Worm (Caenorhabditis elegans): ENCODE results near the gene frpr-4.

frpr-4 gene

ce11 chrII:5255435-5255834, at the start of gene frpr-4:
frpr-4 (minus strand) TSS chrII:5255535.
- no peak for TF ChIP-seq flh-1 (GFP tag; optimal IDR thresholded peaks at IDR 0.05)
- no peak for TF ChIP-seq elt-3 (tag; optimal IDR thresholded peaks at IDR 0.05)
- TF ChIP-seq nhr-76 (tag; optimal IDR thresholded peaks at IDR 0.05) = no peak
- no peak for TF ChIP-seq M03D4.4 (tag; optimal IDR thresholded peaks at IDR 0.05)
- no peak for TF ChIP-seq nhr-12 (tag; optimal IDR thresholded peaks at IDR 0.05)
- TF ChIP-seq unc-39 (tag; optimal IDR thresholded peaks at IDR 0.05) = no peak
- no peak for TF ChIP-seq nhr-2 (tag; optimal IDR thresholded peaks at IDR 0.05)
- no peak for TF ChIP-seq mab-5 (tag; optimal IDR thresholded peaks at IDR 0.05)
- no peak for TF ChIP-seq ztf-11 (tag; optimal IDR thresholded peaks at IDR 0.05)
- no peak for TF ChIP-seq mls-2 (tag; optimal IDR thresholded peaks at IDR 0.05)
- no peak for TF ChIP-seq ceh-39 (tag; optimal IDR thresholded peaks at IDR 0.05)
- no peak for TF ChIP-seq sptf-1 (tag; optimal IDR thresholded peaks at IDR 0.05)
- no peak for TF ChIP-seq zip-8 (tag; optimal IDR thresholded peaks at IDR 0.05)

ce11 chrII:5305121-5305520, 49.8 kb upstream of the frpr-4 start:
- TF ChIP-seq unc-62 (GFP tag; optimal IDR thresholded peaks at IDR 0.05) (no peak), nhr-12 (tag; optimal IDR thresholded peaks at IDR 0.05) (no peak), elt-1 (tag; optimal IDR thresholded peaks at IDR 0.05; ENCODE audit: borderline replicate concordance, insufficient read depth) (no peak), ham-2 (GFP tag; optimal IDR thresholded peaks at IDR 0.05) (no peak), elt-3 (tag; optimal IDR thresholded peaks at IDR 0.05) (no peak), bed-3 (GFP tag; optimal IDR thresholded peaks at IDR 0.05) (no peak), snpc-4 (tag; optimal IDR thresholded peaks at IDR 0.05) (no peak), nhr-237 (tag; optimal IDR thresholded peaks at IDR 0.05) (no peak), nhr-2 (tag; optimal IDR thresholded peaks at IDR 0.05) (no peak), lin-13 (tag; optimal IDR thresholded peaks at IDR 0.05) (no peak), flh-1 (GFP tag; optimal IDR thresholded peaks at IDR 0.05) (no peak), zip-8 (tag; optimal IDR thresholded peaks at IDR 0.05) (no peak), ceh-43 (GFP tag; optimal IDR thresholded peaks at IDR 0.05) (no peak), nhr-28 (tag; optimal IDR thresholded peaks at IDR 0.05) (no peak), mls-2 (tag; optimal IDR thresholded peaks at IDR 0.05) (no peak), cnd-1 (tag; optimal IDR thresholded peaks at IDR 0.05) (no peak), unc-39 (tag; optimal IDR thresholded peaks at IDR 0.05) (no peak), ceh-39 (tag; optimal IDR thresholded peaks at IDR 0.05) (no peak), sem-2 (GFP tag; optimal IDR thresholded peaks at IDR 0.05) (no peak)

ce11 chrII:5301810-5302209, 46.5 kb upstream of the frpr-4 start:
- TF ChIP-seq flh-1 (GFP tag; optimal IDR thresholded peaks at IDR 0.05) = no peak
- no peak for TF ChIP-seq nhr-12 (tag; optimal IDR thresholded peaks at IDR 0.05)
- TF ChIP-seq M03D4.4 (tag; optimal IDR thresholded peaks at IDR 0.05) = no peak
- TF ChIP-seq snpc-4 (tag; optimal IDR thresholded peaks at IDR 0.05) = no peak
- TF ChIP-seq mab-5 (tag; optimal IDR thresholded peaks at IDR 0.05) = no peak
- no peak for TF ChIP-seq blmp-1 (tag; optimal IDR thresholded peaks at IDR 0.05)
- TF ChIP-seq mep-1 (tag; optimal IDR thresholded peaks at IDR 0.05) = no peak
- TF ChIP-seq tbx-8 (GFP tag; optimal IDR thresholded peaks at IDR 0.05) = no peak
- no peak for TF ChIP-seq nhr-28 (tag; optimal IDR thresholded peaks at IDR 0.05)
- no peak for TF ChIP-seq lsy-2 (tag; optimal IDR thresholded peaks at IDR 0.05)
- TF ChIP-seq drap-1 (GFP tag; optimal IDR thresholded peaks at IDR 0.05) = no peak
- no peak for TF ChIP-seq elt-3 (tag; optimal IDR thresholded peaks at IDR 0.05)
- TF ChIP-seq ceh-39 (tag; optimal IDR thresholded peaks at IDR 0.05) = no peak
- no peak for TF ChIP-seq lin-32 (GFP tag; optimal IDR thresholded peaks at IDR 0.05)
- TF ChIP-seq nhr-2 (tag; optimal IDR thresholded peaks at IDR 0.05) = no peak
- TF ChIP-seq ceh-83 (GFP tag; optimal IDR thresholded peaks at IDR 0.05) = no peak
- no peak for TF ChIP-seq ces-1 (GFP tag; optimal IDR thresholded peaks at IDR 0.05)

ce11 chrII:5297718-5298117, 42.4 kb upstream of the frpr-4 start:
- TF ChIP-seq blmp-1 (tag; optimal IDR thresholded peaks at IDR 0.05) (no peak), elt-1 (tag; optimal IDR thresholded peaks at IDR 0.05; ENCODE audit: borderline replicate concordance, insufficient read depth) (no peak), nhr-2 (tag; optimal IDR thresholded peaks at IDR 0.05) (no peak), mep-1 (tag; optimal IDR thresholded peaks at IDR 0.05) (no peak), nhr-76 (tag; optimal IDR thresholded peaks at IDR 0.05) (no peak), hlh-1 (tag; optimal IDR thresholded peaks at IDR 0.05) (no peak), cnd-1 (tag; optimal IDR thresholded peaks at IDR 0.05) (no peak), M03D4.4 (tag; optimal IDR thresholded peaks at IDR 0.05) (no peak), snpc-4 (tag; optimal IDR thresholded peaks at IDR 0.05) (no peak), flh-1 (GFP tag; optimal IDR thresholded peaks at IDR 0.05) (no peak), unc-62 (GFP tag; optimal IDR thresholded peaks at IDR 0.05) (no peak), ces-1 (GFP tag; optimal IDR thresholded peaks at IDR 0.05) (no peak), nhr-28 (tag; optimal IDR thresholded peaks at IDR 0.05) (no peak), zip-8 (tag; optimal IDR thresholded peaks at IDR 0.05) (no peak), bed-3 (GFP tag; optimal IDR thresholded peaks at IDR 0.05) (no peak)

Measured in whole organism, mixed stage, embryonic.